Fruit fly (Drosophila melanogaster) S2 (cell line): Measurements from ENCODE around the gene CG2519.

Experiments used
- CG8478 ChIP-seq: fragments of >200 bp; optimal IDR thresholded peaks from 2 replicates; lab custom pipeline; 2018
- CTCF ChIP-seq, 2 experiments: fragments of >200 bp; optimal IDR thresholded peaks; 2 replicates each; lab custom pipeline; 2018

DNA sequence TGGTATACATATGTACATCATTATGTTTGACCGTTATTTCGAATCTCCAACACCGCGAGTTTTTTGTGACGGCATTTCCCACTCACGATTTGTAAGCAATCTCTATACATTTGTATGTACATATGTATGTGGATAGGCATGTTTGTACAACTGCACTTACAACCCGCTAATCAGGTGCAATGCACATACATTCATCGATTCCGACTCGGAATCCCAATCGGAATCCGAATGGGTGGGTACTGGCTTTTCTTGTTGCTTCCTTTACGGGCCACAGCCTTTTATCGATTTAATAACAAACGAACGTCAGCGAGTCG, 23.8 kb upstream of the CG2519 start:
- TF ChIP-seq CG8478 (lab: Kevin White, UChicago) (no peak), CTCF (optimal IDR thresholded peaks at IDR 0.05; lab: Kevin White, UChicago) (no peak)
